Worm (Caenorhabditis elegans): ENCODE results near the gene sur-5.

sur-5 gene

DNA sequence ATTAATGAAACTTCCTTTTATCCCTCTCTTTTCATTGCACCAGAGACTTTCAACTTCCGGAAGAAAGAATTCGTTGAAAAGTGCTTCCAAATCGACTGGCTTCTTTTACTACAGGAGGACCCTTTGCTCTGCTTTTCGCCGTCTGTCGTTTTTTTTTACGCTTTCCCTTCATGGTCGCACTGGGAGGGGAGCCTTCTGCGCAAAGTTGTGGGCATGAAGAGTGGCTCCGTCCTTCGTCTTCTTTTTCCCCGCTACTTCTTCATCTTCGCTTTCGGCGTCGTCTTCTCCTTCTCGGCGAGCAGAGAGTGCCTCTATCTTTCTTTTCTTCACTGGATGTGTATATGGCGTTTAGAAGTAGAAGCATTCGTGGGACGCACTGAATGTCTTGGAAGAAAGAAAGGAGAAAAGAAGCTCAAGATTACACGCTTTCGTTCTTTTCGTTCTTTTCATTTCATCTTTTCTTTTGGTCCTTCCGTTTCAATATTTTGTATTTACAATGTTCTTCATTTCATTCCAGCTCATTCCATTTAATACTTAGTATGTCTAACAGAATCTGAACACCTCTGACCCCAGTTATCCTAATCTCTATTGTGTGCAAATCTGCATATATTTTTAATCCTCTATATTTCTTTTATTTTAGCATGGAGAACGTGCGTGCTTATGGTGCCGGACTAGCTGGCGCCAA, 21.7 kb upstream of the sur-5 start, which contains the start of gene sng-1:
Gene sng-1 (plus strand): TSS at position 635 of the 685 bp plus-strand sequence.
- no peak for TF ChIP-seq klf-2 (GFP tag; conservative IDR thresholded peaks at IDR 0.05)
- TF ChIP-seq flt-1 (GFP tag; IDR thresholded peaks at IDR 0.05): no peak
- TF ChIP-seq T22C8.4 (GFP tag; IDR thresholded peaks at IDR 0.05): no peak
- TF ChIP-seq ztf-23 (GFP tag; IDR thresholded peaks at IDR 0.05): no peak
- no peak for TF ChIP-seq ztf-29 (GFP tag; IDR thresholded peaks at IDR 0.05)
- TF ChIP-seq ref-1 (GFP tag; conservative IDR thresholded peaks at IDR 0.05): no peak
- TF ChIP-seq med-1 (GFP tag; optimal IDR thresholded peaks at IDR 0.05; ENCODE audit: insufficient read depth): no peak
- TF ChIP-seq tab-1 (GFP tag; IDR thresholded peaks at IDR 0.05): no peak
- no peak for TF ChIP-seq cog-1 (tag; optimal IDR thresholded peaks at IDR 0.05)

DNA sequence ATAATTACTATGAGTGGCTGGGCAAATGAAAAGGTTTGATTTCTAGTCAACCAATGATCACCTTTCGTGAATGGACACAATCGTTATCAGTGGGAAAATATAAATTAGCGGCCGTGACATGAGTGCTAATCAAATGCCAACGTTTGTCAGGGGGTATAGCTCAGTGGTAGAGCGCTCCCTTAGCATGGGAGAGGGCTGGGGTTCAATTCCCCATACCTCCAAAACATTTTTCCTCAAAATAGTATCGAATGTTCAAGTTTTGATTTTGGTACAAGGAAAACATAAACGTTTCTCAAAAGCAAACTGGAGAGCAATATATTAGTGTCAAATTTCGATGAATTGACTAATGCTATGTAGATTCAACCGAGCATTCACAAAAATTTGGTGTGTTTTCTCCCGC, 18.2 kb upstream of the sur-5 start:
- TF ChIP-seq flt-1 (GFP tag; IDR thresholded peaks at IDR 0.05): no peak
- 0 out of 2 replicates have a peak, but pooled peaks have one; percentile 52 for TF ChIP-seq ref-1 (GFP tag; conservative IDR thresholded peaks at IDR 0.05)
- TF ChIP-seq ztf-23 (GFP tag; IDR thresholded peaks at IDR 0.05): peak; percentile 56; the same call in 1 of the 2 replicates
- peak; percentile 65; the same call in 1 of the 2 replicates for TF ChIP-seq tab-1 (GFP tag; IDR thresholded peaks at IDR 0.05)
- TF ChIP-seq med-1 (GFP tag; optimal IDR thresholded peaks at IDR 0.05; ENCODE audit: insufficient read depth): no peak
- TF ChIP-seq T22C8.4 (GFP tag; IDR thresholded peaks at IDR 0.05): no peak
- TF ChIP-seq klf-2 (GFP tag; conservative IDR thresholded peaks at IDR 0.05): no peak
- no peak for TF ChIP-seq ztf-29 (GFP tag; IDR thresholded peaks at IDR 0.05)
- no peak for TF ChIP-seq cog-1 (tag; optimal IDR thresholded peaks at IDR 0.05)

DNA sequence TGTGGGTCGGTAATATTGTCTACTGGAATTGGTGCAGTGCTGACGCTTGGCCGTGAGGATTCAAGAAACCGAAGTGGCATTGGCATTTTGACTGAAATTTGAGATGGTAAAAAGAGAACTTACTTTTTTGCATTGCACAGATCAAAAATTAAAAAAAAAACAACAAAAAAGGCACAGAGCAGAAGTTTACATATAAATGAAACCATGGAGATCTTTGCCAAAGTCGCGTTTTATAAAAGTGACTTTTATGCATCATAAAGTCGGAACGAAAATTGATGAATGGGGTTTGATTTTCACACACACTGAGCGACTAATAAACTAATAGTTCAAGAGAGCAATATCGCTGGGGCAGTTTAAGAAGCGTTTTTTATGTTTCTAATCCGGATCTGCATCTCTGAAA, 17.0 kb upstream of the sur-5 start, which contains the start of gene T08A9.13:
Gene T08A9.13 (minus strand): TSS at position 101 of the 400 bp plus-strand sequence.
- TF ChIP-seq ztf-23 (GFP tag; IDR thresholded peaks at IDR 0.05) (no peak), tab-1 (GFP tag; IDR thresholded peaks at IDR 0.05) (no peak), ref-1 (GFP tag; conservative IDR thresholded peaks at IDR 0.05) (no peak), ztf-29 (GFP tag; IDR thresholded peaks at IDR 0.05) (no peak), med-1 (GFP tag; optimal IDR thresholded peaks at IDR 0.05; ENCODE audit: insufficient read depth) (no peak), klf-2 (GFP tag; conservative IDR thresholded peaks at IDR 0.05) (no peak), cog-1 (tag; optimal IDR thresholded peaks at IDR 0.05) (no peak), flt-1 (GFP tag; IDR thresholded peaks at IDR 0.05) (no peak), T22C8.4 (GFP tag; IDR thresholded peaks at IDR 0.05) (no peak)

DNA sequence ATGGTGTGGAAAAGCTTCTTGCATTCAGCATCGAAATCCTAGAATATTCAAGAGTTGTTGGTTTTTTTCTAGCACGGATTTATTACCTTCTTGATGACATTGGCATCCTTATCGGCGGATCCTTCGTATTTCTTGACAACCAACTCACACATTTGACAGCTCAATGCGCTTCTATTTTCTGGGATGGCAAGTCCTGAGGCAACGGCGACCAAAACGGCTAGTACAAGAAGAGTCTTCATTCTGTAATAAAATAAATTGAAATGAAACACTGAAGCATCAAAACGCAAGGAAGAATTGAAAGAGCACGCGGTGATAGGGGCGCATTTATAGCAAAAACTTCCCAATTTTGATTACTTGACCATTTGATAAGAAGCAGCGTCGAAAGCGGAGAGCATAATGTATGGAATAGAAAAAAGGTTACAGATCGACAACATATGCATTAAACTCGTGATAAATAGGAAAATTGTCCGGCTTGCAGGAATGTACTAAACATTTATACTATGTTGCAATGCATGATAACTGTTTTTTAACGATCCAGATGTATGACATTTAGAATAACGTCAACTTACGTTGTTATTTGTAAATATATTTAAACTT, 14.8 kb upstream of the sur-5 start, which contains the start of gene spp-5:
Gene spp-5 (minus strand): TSS at position 240 of the 597 bp plus-strand sequence.
- TF ChIP-seq ztf-29 (GFP tag; IDR thresholded peaks at IDR 0.05): no peak
- no peak for TF ChIP-seq cog-1 (tag; optimal IDR thresholded peaks at IDR 0.05)
- no peak for TF ChIP-seq ref-1 (GFP tag; conservative IDR thresholded peaks at IDR 0.05)
- no peak for TF ChIP-seq med-1 (GFP tag; optimal IDR thresholded peaks at IDR 0.05; ENCODE audit: insufficient read depth)
- TF ChIP-seq tab-1 (GFP tag; IDR thresholded peaks at IDR 0.05): no peak
- TF ChIP-seq klf-2 (GFP tag; conservative IDR thresholded peaks at IDR 0.05): no peak
- TF ChIP-seq T22C8.4 (GFP tag; IDR thresholded peaks at IDR 0.05): no peak
- no peak for TF ChIP-seq flt-1 (GFP tag; IDR thresholded peaks at IDR 0.05)
- no peak for TF ChIP-seq ztf-23 (GFP tag; IDR thresholded peaks at IDR 0.05)

DNA sequence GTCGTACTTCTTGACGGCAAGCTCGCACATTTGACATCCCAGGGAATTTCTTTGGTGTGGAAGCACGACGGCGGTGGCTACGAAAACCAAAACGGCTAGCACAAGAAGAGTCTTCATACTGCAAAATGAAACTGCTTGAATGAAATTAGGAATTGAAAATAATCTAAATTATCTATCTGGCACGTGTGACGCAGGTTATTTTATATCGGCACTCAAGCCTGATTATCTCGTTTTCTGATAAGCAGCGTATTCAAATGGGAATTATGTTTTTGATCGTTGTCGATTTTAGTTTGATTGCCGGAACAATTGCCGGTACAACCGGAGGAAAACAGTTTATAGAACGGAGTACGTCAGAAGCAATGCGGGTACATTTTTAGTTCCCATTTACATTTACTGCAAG, 13.3 kb upstream of the sur-5 start, which contains the start of gene spp-4:
Gene spp-4 (minus strand): TSS at position 118 of the 400 bp plus-strand sequence.
- no peak for TF ChIP-seq T22C8.4 (GFP tag; IDR thresholded peaks at IDR 0.05)
- no peak for TF ChIP-seq ztf-29 (GFP tag; IDR thresholded peaks at IDR 0.05)
- no peak for TF ChIP-seq ztf-23 (GFP tag; IDR thresholded peaks at IDR 0.05)
- TF ChIP-seq klf-2 (GFP tag; conservative IDR thresholded peaks at IDR 0.05): no peak
- TF ChIP-seq tab-1 (GFP tag; IDR thresholded peaks at IDR 0.05): no peak
- no peak for TF ChIP-seq cog-1 (tag; optimal IDR thresholded peaks at IDR 0.05)
- no peak for TF ChIP-seq med-1 (GFP tag; optimal IDR thresholded peaks at IDR 0.05; ENCODE audit: insufficient read depth)
- no peak for TF ChIP-seq flt-1 (GFP tag; IDR thresholded peaks at IDR 0.05)
- no peak for TF ChIP-seq ref-1 (GFP tag; conservative IDR thresholded peaks at IDR 0.05)

DNA sequence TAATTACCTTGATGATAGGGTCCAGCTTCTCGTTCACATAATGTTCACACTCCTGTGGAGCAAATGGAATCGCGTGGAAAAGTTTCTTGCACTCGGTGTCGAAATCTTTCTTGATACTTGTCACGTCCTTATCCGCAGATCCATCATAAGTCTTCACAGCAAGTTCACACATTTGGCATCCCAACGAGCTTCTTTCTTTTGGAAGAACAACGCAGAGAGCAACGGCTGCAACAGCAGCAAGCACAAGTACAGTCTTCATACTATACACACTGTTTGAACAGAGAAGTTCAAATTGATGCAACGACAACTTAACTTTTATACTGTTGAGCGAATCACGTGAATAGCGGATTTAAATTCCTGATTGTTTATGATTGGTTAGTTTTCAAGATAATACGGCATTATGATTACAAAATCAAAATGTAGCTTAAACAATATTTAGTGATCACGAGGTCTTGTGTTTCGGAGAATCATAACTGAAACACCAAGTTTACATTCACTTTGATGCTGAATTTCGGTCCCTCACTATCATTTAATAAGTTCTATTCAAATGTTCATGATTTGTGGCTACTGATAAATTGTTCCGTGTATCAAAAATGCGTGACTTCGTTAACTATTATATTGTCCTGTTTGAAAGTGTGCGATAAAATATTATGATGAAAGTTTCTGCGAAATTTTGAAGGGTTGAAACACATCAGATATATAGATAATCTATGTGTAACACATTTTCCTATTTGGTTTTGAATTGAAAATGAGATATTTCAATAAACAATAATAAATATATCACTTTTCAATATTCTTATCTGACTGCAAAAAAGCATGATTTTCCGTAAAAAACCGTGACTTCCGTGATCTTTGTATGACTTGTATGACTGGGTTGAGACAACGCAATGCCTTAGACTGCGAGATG, 11.4 kb upstream of the sur-5 start, which contains the start of the genes spp-2 and spp-6:
Gene spp-2 (minus strand): TSS at position 334 of the 907 bp plus-strand sequence.
Gene spp-6 (plus strand): TSS at position 857 of the 907 bp plus-strand sequence.
- TF ChIP-seq ref-1 (GFP tag; conservative IDR thresholded peaks at IDR 0.05) (no peak), ztf-29 (GFP tag; IDR thresholded peaks at IDR 0.05) (no peak), cog-1 (tag; optimal IDR thresholded peaks at IDR 0.05) (no peak), tab-1 (GFP tag; IDR thresholded peaks at IDR 0.05) (no peak), ztf-23 (GFP tag; IDR thresholded peaks at IDR 0.05) (no peak), flt-1 (GFP tag; IDR thresholded peaks at IDR 0.05) (no peak), klf-2 (GFP tag; conservative IDR thresholded peaks at IDR 0.05) (no peak), T22C8.4 (GFP tag; IDR thresholded peaks at IDR 0.05) (no peak), med-1 (GFP tag; optimal IDR thresholded peaks at IDR 0.05; ENCODE audit: insufficient read depth) (no peak)

DNA sequence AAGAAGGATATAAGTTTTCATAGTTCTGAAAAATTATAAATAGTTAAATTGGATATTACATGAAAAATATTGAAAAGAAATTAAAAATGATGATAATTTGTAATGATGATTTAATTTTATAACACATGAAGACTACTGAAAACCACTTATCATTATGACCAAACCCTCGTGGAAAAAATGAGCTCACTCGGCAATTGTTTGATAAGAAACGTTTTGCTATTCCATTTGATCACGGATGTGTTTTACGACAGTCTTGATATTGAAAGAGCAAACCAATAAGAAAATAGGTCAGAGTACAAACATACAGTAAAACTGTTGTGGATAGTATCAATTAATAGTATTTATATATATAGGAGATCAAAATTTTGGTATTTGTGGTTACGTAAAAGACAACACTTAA, 10.0 kb upstream of the sur-5 start, which contains the start of gene spp-3:
Gene spp-3 (minus strand): TSS at position 25 of the 400 bp plus-strand sequence.
- TF ChIP-seq ztf-29 (GFP tag; IDR thresholded peaks at IDR 0.05): no peak
- TF ChIP-seq ztf-23 (GFP tag; IDR thresholded peaks at IDR 0.05): no peak
- TF ChIP-seq flt-1 (GFP tag; IDR thresholded peaks at IDR 0.05): no peak
- no peak for TF ChIP-seq med-1 (GFP tag; optimal IDR thresholded peaks at IDR 0.05; ENCODE audit: insufficient read depth)
- TF ChIP-seq klf-2 (GFP tag; conservative IDR thresholded peaks at IDR 0.05): no peak
- TF ChIP-seq ref-1 (GFP tag; conservative IDR thresholded peaks at IDR 0.05): no peak
- no peak for TF ChIP-seq cog-1 (tag; optimal IDR thresholded peaks at IDR 0.05)
- TF ChIP-seq T22C8.4 (GFP tag; IDR thresholded peaks at IDR 0.05): no peak
- TF ChIP-seq tab-1 (GFP tag; IDR thresholded peaks at IDR 0.05): no peak

- TF ChIP-seq flt-1 (GFP tag; IDR thresholded peaks at IDR 0.05): no peak
- no peak for TF ChIP-seq ztf-23 (GFP tag; IDR thresholded peaks at IDR 0.05)
- no peak for TF ChIP-seq T22C8.4 (GFP tag; IDR thresholded peaks at IDR 0.05)
- no peak for TF ChIP-seq cog-1 (tag; optimal IDR thresholded peaks at IDR 0.05)
- TF ChIP-seq tab-1 (GFP tag; IDR thresholded peaks at IDR 0.05): no peak
- TF ChIP-seq ztf-29 (GFP tag; IDR thresholded peaks at IDR 0.05): no peak
- TF ChIP-seq ref-1 (GFP tag; conservative IDR thresholded peaks at IDR 0.05): no peak
- TF ChIP-seq med-1 (GFP tag; optimal IDR thresholded peaks at IDR 0.05; ENCODE audit: insufficient read depth): no peak
- TF ChIP-seq klf-2 (GFP tag; conservative IDR thresholded peaks at IDR 0.05): no peak
These were observed 9.2 kb upstream of the sur-5 start for ce11 chrX:7314564-7314963.
